Worm (Caenorhabditis elegans) whole organism, young adult: ENCODE data around the gene Y54G11A.19.

Experiments used
- B0019.2 ChIP-seq: fragments of 200-800 bp; sonication (Bioruptor generic); conservative IDR thresholded peaks from 2 replicates; pipeline ENCODE4 v1.3.6; 2022; ENCODE audit warnings: missing genetic modification reagents, missing genetic modification characterization, missing compliant biosample characterization
- B0035.1 ChIP-seq: sonication (generic microtip); optimal IDR thresholded peaks from 2 replicates; lab custom pipeline; 2016; ENCODE audit warnings: missing genetic modification characterization, mild to moderate bottlenecking, missing compliant biosample characterization, missing genotype, missing genetic modification reagents
- B0261.1 ChIP-seq: sonication (generic microtip); optimal IDR thresholded peaks from 2 replicates; lab custom pipeline; 2016; ENCODE audit warnings: mild to moderate bottlenecking, missing genetic modification characterization, moderate library complexity, missing compliant biosample characterization
- C17E4.6 ChIP-seq: fragments of 200-800 bp; sonication (Bioruptor generic); IDR thresholded peaks from 2 replicates; pipeline ENCODE4 v1.3.6; 2022; ENCODE audit warnings: missing genetic modification reagents, missing genetic modification characterization, missing compliant biosample characterization
- F23B12.7 ChIP-seq: sonication (generic microtip); optimal IDR thresholded peaks from 2 replicates; lab custom pipeline; 2017; ENCODE audit warnings: missing genetic modification characterization, mild to moderate bottlenecking, missing compliant biosample characterization, antibody characterized with exemption, moderate library complexity; ENCODE audit not compliant: insufficient read depth
- F33H1.4 ChIP-seq: fragments of 200-800 bp; sonication (Bioruptor generic); IDR thresholded peaks from 2 replicates; pipeline ENCODE4 v1.3.6; 2022; ENCODE audit warnings: missing genetic modification reagents, missing genetic modification characterization, missing compliant biosample characterization
- K11D2.4 ChIP-seq: fragments of 200-800 bp; sonication (Bioruptor generic); IDR thresholded peaks from 2 replicates; pipeline ENCODE4 v1.3.6; 2022; ENCODE audit warnings: missing genetic modification reagents, missing genetic modification characterization, missing compliant biosample characterization
- T07F8.4 ChIP-seq: sonication (generic microtip); optimal IDR thresholded peaks from 2 replicates; lab custom pipeline; 2016; ENCODE audit warnings: mild to moderate bottlenecking, missing genetic modification characterization, moderate library complexity, missing compliant biosample characterization
- aptf-2 ChIP-seq: fragments of 200-800 bp; sonication (Bioruptor generic); conservative IDR thresholded peaks from 2 replicates; pipeline ENCODE4 v1.3.6; 2022; ENCODE audit warnings: missing genetic modification reagents, missing genetic modification characterization, missing compliant biosample characterization
- atf-7 ChIP-seq: sonication (generic microtip); optimal IDR thresholded peaks from 2 replicates; lab custom pipeline; 2017; ENCODE audit warnings: mild to moderate bottlenecking, missing genetic modification characterization, missing compliant biosample characterization
- bed-1 ChIP-seq: fragments of 200-800 bp; sonication (Bioruptor generic); IDR thresholded peaks from 2 replicates; pipeline ENCODE4 v1.3.6; 2022; ENCODE audit warnings: missing genetic modification reagents, missing genetic modification characterization, missing compliant biosample characterization
- cebp-2 ChIP-seq: fragments of 200-800 bp; sonication (Bioruptor generic); IDR thresholded peaks from 2 replicates; pipeline ENCODE4 v1.3.6; 2022; ENCODE audit warnings: missing genetic modification characterization, missing compliant biosample characterization
- ceh-91 ChIP-seq: fragments of 200-800 bp; sonication (Bioruptor generic); IDR thresholded peaks from 2 replicates; pipeline ENCODE4 v1.3.6; 2022; ENCODE audit warnings: missing genetic modification reagents, missing genetic modification characterization, missing compliant biosample characterization
- chd-7 ChIP-seq: sonication (generic microtip); optimal IDR thresholded peaks from 2 replicates; lab custom pipeline; 2016; ENCODE audit warnings: mild to moderate bottlenecking, missing genetic modification characterization, moderate library complexity, missing compliant biosample characterization
- efl-1 ChIP-seq: fragments of 150-350 bp; optimal IDR thresholded peaks from 2 replicates; lab custom pipeline; 2014; ENCODE audit warnings: missing biosample characterization, missing genetic modification reagents, missing genetic modification characterization
- egl-44 ChIP-seq: fragments of 200-800 bp; sonication (Bioruptor generic); IDR thresholded peaks from 2 replicates; pipeline ENCODE4 v1.3.6; 2022; ENCODE audit warnings: missing genetic modification reagents, missing genetic modification characterization, missing compliant biosample characterization
- egrh-3 ChIP-seq: fragments of 200-800 bp; sonication (Bioruptor generic); IDR thresholded peaks from 2 replicates; pipeline ENCODE4 v1.3.6; 2022; ENCODE audit warnings: missing genetic modification reagents, missing genetic modification characterization, missing compliant biosample characterization
- hlh-12 ChIP-seq: sonication (generic microtip); optimal IDR thresholded peaks from 2 replicates; lab custom pipeline; 2016; ENCODE audit warnings: missing genetic modification characterization, missing compliant biosample characterization
- hrde-1 ChIP-seq: sonication (generic microtip); optimal IDR thresholded peaks from 2 replicates; lab custom pipeline; 2016; ENCODE audit warnings: missing genetic modification characterization, mild to moderate bottlenecking, missing compliant biosample characterization, moderate library complexity, missing genotype, missing genetic modification reagents, borderline replicate concordance
- let-526 ChIP-seq: fragments of 200-800 bp; sonication (Bioruptor generic); IDR thresholded peaks from 2 replicates; pipeline ENCODE4 v1.3.6; 2022; ENCODE audit warnings: missing genetic modification reagents, missing genetic modification characterization, missing compliant biosample characterization
- lir-1 ChIP-seq: fragments of 200-800 bp; sonication (Bioruptor generic); conservative IDR thresholded peaks from 2 replicates; pipeline ENCODE4 v1.3.6; 2022; ENCODE audit warnings: missing genetic modification reagents, missing genetic modification characterization, missing compliant biosample characterization
- lsl-1 ChIP-seq: fragments of 200-800 bp; sonication (Bioruptor generic); optimal IDR thresholded peaks from 2 replicates; lab custom pipeline; 2018; ENCODE audit warnings: mild to moderate bottlenecking, missing genetic modification characterization, moderate library complexity, missing compliant biosample characterization
- madf-3 ChIP-seq: fragments of 200-800 bp; sonication (Bioruptor generic); IDR thresholded peaks from 2 replicates; pipeline ENCODE4 v1.3.6; 2022; ENCODE audit warnings: missing genetic modification reagents, missing genetic modification characterization, missing compliant biosample characterization
- madf-6 ChIP-seq: fragments of 200-800 bp; sonication (Bioruptor generic); IDR thresholded peaks from 2 replicates; pipeline ENCODE4 v1.3.6; 2022; ENCODE audit warnings: missing genetic modification reagents, missing genetic modification characterization, missing compliant biosample characterization
- mcd-1 ChIP-seq: fragments of 200-800 bp; sonication (Bioruptor generic); IDR thresholded peaks from 2 replicates; pipeline ENCODE4 v1.3.6; 2022; ENCODE audit warnings: missing genetic modification reagents, missing genetic modification characterization, missing compliant biosample characterization
- nfyb-1 ChIP-seq: fragments of 200-800 bp; sonication (Bioruptor generic); IDR thresholded peaks from 2 replicates; pipeline ENCODE4 v1.3.6; 2022; ENCODE audit warnings: missing genetic modification reagents, missing genetic modification characterization, missing compliant biosample characterization
- pha-4 ChIP-seq: fragments of 150-350 bp; sonication (generic microtip); optimal IDR thresholded peaks from 2 replicates; lab custom pipeline; 2014; ENCODE audit warnings: missing biosample characterization, missing genetic modification reagents, missing genetic modification characterization
- repo-1 ChIP-seq: sonication (generic microtip); optimal IDR thresholded peaks from 2 replicates; lab custom pipeline; 2017; ENCODE audit warnings: mild to moderate bottlenecking, missing genetic modification characterization, missing compliant biosample characterization
- snpc-1.1 ChIP-seq: sonication (generic microtip); optimal IDR thresholded peaks from 2 replicates; lab custom pipeline; 2017; ENCODE audit warnings: missing genetic modification characterization, mild to moderate bottlenecking, missing compliant biosample characterization, antibody characterized with exemption, moderate library complexity, missing genotype, missing genetic modification reagents; ENCODE audit not compliant: insufficient read depth
- xnd-1 ChIP-seq: sonication (generic microtip); optimal IDR thresholded peaks from 2 replicates; lab custom pipeline; 2016; ENCODE audit warnings: missing genotype, missing genetic modification reagents, missing genetic modification characterization, missing compliant biosample characterization
- zfh-2 ChIP-seq: fragments of 200-800 bp; sonication (Bioruptor generic); conservative IDR thresholded peaks from 2 replicates; pipeline ENCODE4 v1.3.6; 2022; ENCODE audit warnings: missing genetic modification reagents, missing genetic modification characterization, missing compliant biosample characterization
- ztf-18 ChIP-seq: sonication (generic microtip); optimal IDR thresholded peaks from 2 replicates; lab custom pipeline; 2016; ENCODE audit warnings: missing genotype, mild to moderate bottlenecking, missing genetic modification characterization, missing compliant biosample characterization
- ztf-26 ChIP-seq: sonication (generic microtip); optimal IDR thresholded peaks from 2 replicates; lab custom pipeline; 2017; ENCODE audit warnings: missing genetic modification characterization, missing compliant biosample characterization

Gene Y54G11A.19

ce11 chrII:14287277-14287676 lies 30.6 kb upstream of the Y54G11A.19 start, which contains the start of gene srh-41:
srh-41 (minus strand) TSS chrII:14287377.
- TF ChIP-seq bed-1 (GFP tag; lab: Robert Waterston, UW) (no peak), B0261.1 (tag; lab: Kevin White, UChicago) (no peak), ztf-26 (no peak), egrh-3 (no peak), atf-7 (tag; lab: Kevin White, UChicago) (no peak), F23B12.7 (no peak), egl-44 (GFP tag; lab: Robert Waterston, UW) (no peak), C17E4.6 (GFP tag; lab: Robert Waterston, UW) (no peak), madf-3 (GFP tag; lab: Robert Waterston, UW) (no peak), zfh-2 (no peak), T07F8.4 (tag; lab: Kevin White, UChicago) (no peak), K11D2.4 (no peak), mcd-1 (GFP tag; lab: Robert Waterston, UW) (no peak), hrde-1 (tag; lab: Kevin White, UChicago) (no peak), aptf-2 (GFP tag; lab: Robert Waterston, UW) (no peak), lir-1 (GFP tag; lab: Robert Waterston, UW) (no peak), chd-7 (tag; lab: Kevin White, UChicago) (no peak), ztf-18 (tag; lab: Kevin White, UChicago) (no peak)
- TF ChIP-seq, all 124 proteins: peak for 0

DNA sequence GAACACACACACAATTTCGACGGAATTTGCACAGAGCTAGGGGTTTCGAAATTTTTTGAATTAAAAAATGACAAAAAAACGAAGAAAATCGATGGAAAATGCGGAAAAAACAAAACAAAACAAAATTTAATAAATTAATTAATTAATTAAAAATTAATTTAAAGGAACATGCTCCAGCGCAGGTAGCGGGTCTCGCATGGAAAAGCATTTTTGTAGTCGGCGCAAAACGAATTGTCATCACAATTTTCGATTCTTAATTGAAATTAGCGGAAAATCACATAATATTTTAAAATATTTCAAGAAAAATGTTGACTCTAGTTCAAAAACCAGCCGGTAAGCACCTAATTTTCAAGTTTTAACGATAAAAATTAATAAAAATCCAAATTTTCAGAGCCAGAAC lies 19.7 kb upstream of the Y54G11A.19 start, which contains the start of gene Y54G11A.3:
Gene Y54G11A.3, plus strand, starts transcription at position 213 of the 400 bp plus-strand sequence.
- TF ChIP-seq F33H1.4 (GFP tag; lab: Robert Waterston, UW) (peak; percentile 78), madf-6 (GFP tag; lab: Robert Waterston, UW) (peak; percentile 63; the same call in 1 of the 2 replicates), snpc-1.1 (no peak), lsl-1 (GFP tag; lab: Kevin White, UChicago) (peak; percentile 78), efl-1 (GFP tag; lab: Kevin White, UChicago) (peak; percentile 15), nfyb-1 (no peak), repo-1 (no peak), B0019.2 (no peak), F23B12.7 (no peak), let-526 (GFP tag; lab: Robert Waterston, UW) (no peak)

- 0 out of 2 replicates have a peak, but pooled peaks have one; percentile 18 for TF ChIP-seq nfyb-1
- peak; percentile 78; the same call in 1 of the 2 replicates for TF ChIP-seq cebp-2 (GFP tag; lab: Robert Waterston, UW)
These were observed 18.4 kb upstream of the Y54G11A.19 start for ce11 chrII:14275045-14275444.

- TF ChIP-seq hlh-12 (tag; lab: Kevin White, UChicago) = no peak
- TF ChIP-seq B0035.1 (tag; lab: Kevin White, UChicago) = no peak
- TF ChIP-seq xnd-1 (tag; lab: Kevin White, UChicago) = no peak
- no peak for TF ChIP-seq B0261.1 (tag; lab: Kevin White, UChicago)
- TF ChIP-seq zfh-2 = no peak
- TF ChIP-seq pha-4 (tag; lab: Kevin White, UChicago) = no peak
- TF ChIP-seq C17E4.6 (GFP tag; lab: Robert Waterston, UW) = no peak
- no peak for TF ChIP-seq ceh-91 (GFP tag; lab: Robert Waterston, UW)
- TF ChIP-seq, all 124 proteins: peak for 0
These were observed 13.2 kb upstream of the Y54G11A.19 start for ce11 chrII:14269839-14270238.
